Fruit fly (Drosophila melanogaster): ENCODE data around the gene CG42578.

- TF ChIP-seq toe (GFP tag; optimal IDR thresholded peaks at IDR 0.05) (no peak), CG14711 (tag; optimal IDR thresholded peaks at IDR 0.05) (no peak), CG33017 (tag; optimal IDR thresholded peaks at IDR 0.05) (no peak), CG7045 (GFP tag; optimal IDR thresholded peaks at IDR 0.05) (no peak), pad (GFP tag; optimal IDR thresholded peaks at IDR 0.05) (no peak), cic (GFP tag; optimal IDR thresholded peaks at IDR 0.05) (no peak), CG1620 (GFP tag; optimal IDR thresholded peaks at IDR 0.05) (no peak), CG11617 (GFP tag; optimal IDR thresholded peaks at IDR 0.05) (no peak), cnc (optimal IDR thresholded peaks at IDR 0.05) (no peak), kay (GFP tag; ENCODE audit: borderline replicate concordance) (no peak), Mnt (GFP tag; optimal IDR thresholded peaks at IDR 0.05) (no peak), Hr96 (GFP tag; optimal IDR thresholded peaks at IDR 0.05) (no peak), tj (GFP tag; optimal IDR thresholded peaks at IDR 0.05) (no peak), CG12768 (GFP tag; optimal IDR thresholded peaks at IDR 0.05) (no peak)
Observed at dm6 chrX:20419313-20419712, 26.9 kb upstream of the CG42578 start, which contains the start of gene Obp19d.

All from whole organism, adult.